Fruit fly (Drosophila melanogaster) whole organism: ENCODE measurements around the gene Cpr30F.

Source experiments
- CG8478 ChIP-seq: fragments of >200 bp; optimal IDR thresholded peaks from 2 replicates; lab custom pipeline; 2018; ENCODE audit warnings: inconsistent platforms
- Dll ChIP-seq: fragments of >200 bp; optimal IDR thresholded peaks from 2 replicates; lab custom pipeline; 2017
- EcR ChIP-seq, 2 experiments: fragments of >200 bp; optimal IDR thresholded peaks; 2 replicates each; lab custom pipeline; 2017; ENCODE audit warnings: missing biosample characterization in 2 of 2, missing genetic modification characterization in 2 of 2, missing genetic modification reagents in 2 of 2
- pan ChIP-seq: fragments of >200 bp; optimal IDR thresholded peaks from 2 replicates; lab custom pipeline; 2017
- psq ChIP-seq: fragments of >200 bp; optimal IDR thresholded peaks from 2 replicates; lab custom pipeline; 2017
- usp ChIP-seq: fragments of >200 bp; optimal IDR thresholded peaks from 2 replicates; lab custom pipeline; 2017; ENCODE audit warnings: missing biosample characterization, missing genetic modification characterization, mixed read lengths

The Cpr30F gene

dm6 chr2L:9921401-9921800, 11.6 kb downstream of the Cpr30F start, which contains the start of gene CG4592:
Gene CG4592 (plus strand): TSS chr2L:9921633.
- TF ChIP-seq EcR (GFP tag; optimal IDR thresholded peaks at IDR 0.05; lab: Kevin White, UChicago): no peak
- no peak for TF ChIP-seq Dll (lab: Kevin White, UChicago)
- TF ChIP-seq usp (GFP tag; lab: Kevin White, UChicago): no peak
- TF ChIP-seq psq (lab: Kevin White, UChicago): no peak
- no peak for TF ChIP-seq pan (lab: Kevin White, UChicago)
- no peak for TF ChIP-seq CG8478

DNA sequence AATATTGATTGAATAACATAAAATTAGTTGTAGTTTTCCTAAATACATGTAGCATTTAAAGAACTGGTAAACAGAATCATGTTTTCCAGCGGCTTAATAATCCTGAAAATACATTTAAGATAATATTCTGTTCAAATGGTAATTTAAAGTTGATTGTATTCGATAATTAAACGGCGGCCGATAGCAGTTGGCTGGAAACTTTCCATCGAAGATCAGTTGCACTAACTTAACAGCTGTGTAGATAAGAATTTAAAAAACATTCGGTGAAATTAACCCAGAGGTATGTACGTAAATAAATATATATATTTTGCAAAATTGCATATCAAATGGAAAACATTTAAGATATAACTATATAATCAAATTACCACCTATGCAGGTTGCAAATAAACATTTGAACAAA, 13.0 kb downstream of the Cpr30F start, which contains the start of gene CG4594:
TSS of gene CG4594 (plus strand) at position 212 of the 400 bp plus-strand sequence.
- no peak for TF ChIP-seq Dll (lab: Kevin White, UChicago)
- no peak for TF ChIP-seq EcR (GFP tag; optimal IDR thresholded peaks at IDR 0.05; lab: Kevin White, UChicago)
- TF ChIP-seq psq (lab: Kevin White, UChicago): no peak
- TF ChIP-seq CG8478: no peak
- no peak for TF ChIP-seq pan (lab: Kevin White, UChicago)
- TF ChIP-seq usp (GFP tag; lab: Kevin White, UChicago): no peak

DNA sequence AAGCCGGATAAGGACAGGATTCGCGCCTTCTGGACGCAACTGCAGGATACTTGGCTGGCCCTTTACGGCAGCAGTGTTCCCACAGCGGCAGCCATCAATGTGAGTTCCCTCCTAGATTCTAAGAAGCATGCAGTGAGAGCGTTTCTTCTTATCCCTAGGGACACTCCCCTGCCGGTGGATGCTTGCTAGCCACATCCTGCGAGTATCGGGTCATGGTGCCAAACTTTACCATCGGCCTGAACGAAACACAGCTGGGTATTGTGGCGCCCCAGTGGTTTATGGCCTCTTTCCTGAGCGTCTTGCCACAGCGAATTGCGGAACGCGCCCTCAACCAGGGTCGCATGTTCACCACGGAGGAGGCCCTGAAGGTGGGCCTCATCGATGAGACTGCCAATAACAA, 13.7 kb downstream of the Cpr30F start:
- TF ChIP-seq psq (lab: Kevin White, UChicago) (no peak), Dll (lab: Kevin White, UChicago) (no peak), usp (GFP tag; lab: Kevin White, UChicago) (no peak), CG8478 (no peak), pan (lab: Kevin White, UChicago) (no peak), EcR (GFP tag; optimal IDR thresholded peaks at IDR 0.05; lab: Kevin White, UChicago) (no peak)

DNA sequence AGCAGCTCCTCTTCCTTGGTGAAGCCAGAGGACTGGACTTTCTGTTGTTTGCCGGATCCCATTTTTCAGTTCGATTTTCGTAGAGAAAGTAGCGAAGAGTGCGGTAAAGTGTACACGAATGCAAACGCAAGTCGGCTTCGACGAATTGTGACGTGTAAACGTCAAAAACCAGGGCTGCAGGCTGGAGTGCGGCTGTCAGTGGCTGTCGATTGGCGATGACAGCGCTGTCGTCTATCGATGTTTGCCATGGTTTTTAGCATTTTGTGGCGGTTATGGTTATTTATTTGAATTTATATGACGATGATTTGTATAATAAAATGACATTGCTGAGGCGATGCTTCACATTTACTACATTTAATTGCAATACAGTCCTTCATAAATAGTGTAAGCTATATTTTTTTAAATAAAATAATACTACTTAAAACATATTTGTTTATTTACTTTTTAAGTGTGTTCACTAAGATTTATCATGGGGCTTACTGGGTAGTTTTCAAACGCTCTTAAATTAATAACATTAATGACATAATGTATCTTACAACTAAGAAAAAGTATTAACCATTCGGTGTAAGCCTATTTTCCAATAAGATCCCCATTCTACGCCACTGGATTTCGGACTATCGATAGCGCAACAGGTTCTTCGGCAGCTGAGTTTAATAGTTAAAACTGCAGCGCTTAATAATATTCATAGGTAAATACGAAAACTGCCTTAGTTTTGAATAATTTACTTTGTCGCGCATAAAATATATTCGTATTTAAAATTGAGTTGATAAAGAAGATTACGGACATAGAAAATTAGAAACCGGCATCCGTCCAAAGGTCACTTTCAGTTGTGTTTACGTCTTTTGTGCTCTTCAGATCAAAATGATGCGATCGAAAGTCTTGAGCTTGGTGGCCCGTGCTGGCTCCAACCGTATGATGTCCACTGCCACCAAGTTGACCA, 14.7 kb downstream of the Cpr30F start, which contains the start of the genes CG5885 and CG4598:
TSS of gene CG5885 (minus strand) at position 311 of the 940 bp plus-strand sequence.
TSS of gene CG4598 (plus strand) at position 599 of the 940 bp plus-strand sequence.
- no peak for TF ChIP-seq psq (lab: Kevin White, UChicago)
- no peak for TF ChIP-seq EcR (GFP tag; optimal IDR thresholded peaks at IDR 0.05; lab: Kevin White, UChicago)
- TF ChIP-seq CG8478: no peak
- TF ChIP-seq Dll (lab: Kevin White, UChicago): no peak
- no peak for TF ChIP-seq usp (GFP tag; lab: Kevin White, UChicago)

DNA sequence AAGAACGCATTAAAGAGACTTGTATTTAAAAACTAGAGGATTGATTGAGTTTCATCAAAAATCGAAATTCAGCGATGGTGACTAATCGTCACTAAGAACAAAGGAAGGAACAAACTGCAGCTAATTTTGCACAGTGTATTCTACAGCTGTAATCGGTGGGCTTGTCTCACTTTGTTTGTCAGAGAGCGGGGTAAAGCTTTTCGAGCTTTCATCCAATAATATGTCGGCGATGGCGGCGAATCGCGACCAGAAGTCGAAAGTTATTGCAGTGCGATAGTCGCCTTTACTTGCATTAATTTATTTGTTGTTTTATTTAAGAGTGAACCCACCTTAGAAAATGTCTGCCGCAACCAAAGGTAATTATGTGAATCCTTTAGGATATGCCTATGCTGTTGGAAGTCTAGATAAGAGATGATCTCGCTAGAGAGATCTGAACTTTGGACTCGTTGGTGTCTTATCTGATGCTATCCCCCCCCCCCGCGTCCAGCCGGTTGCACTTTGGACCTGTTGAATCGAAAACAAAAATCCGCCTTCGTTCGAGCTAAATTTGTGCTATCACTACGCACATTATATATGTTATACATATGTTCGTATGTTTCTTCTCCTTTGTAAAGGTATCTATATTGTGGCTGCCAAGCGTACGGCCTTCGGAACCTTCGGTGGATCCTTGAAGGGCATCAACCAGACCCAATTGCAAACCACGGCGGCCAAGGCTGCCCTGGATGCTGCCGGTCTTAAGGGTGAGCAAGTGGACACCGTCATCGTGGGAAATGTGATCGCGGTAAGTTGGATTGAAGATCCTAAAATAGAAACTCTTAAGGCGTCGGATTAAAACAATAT, 17.7 kb downstream of the Cpr30F start, which contains the start of gene yip2:
TSS of gene yip2 (plus strand) at position 243 of the 840 bp plus-strand sequence.
- TF ChIP-seq Dll (lab: Kevin White, UChicago) (no peak), psq (lab: Kevin White, UChicago) (no peak), usp (GFP tag; lab: Kevin White, UChicago) (no peak), CG8478 (no peak), pan (lab: Kevin White, UChicago) (no peak), EcR (GFP tag; optimal IDR thresholded peaks at IDR 0.05; lab: Kevin White, UChicago) (no peak)

dm6 chr2L:9912570-9913260, 20.2 kb downstream of the Cpr30F start, which contains the start of the genes Etl1 and Srp54:
Gene Etl1 (minus strand): TSS chr2L:9912608.
Gene Srp54 (plus strand): TSS chr2L:9912911.
- no peak for TF ChIP-seq CG8478

- no peak for TF ChIP-seq Dll (lab: Kevin White, UChicago)
- no peak for TF ChIP-seq usp (GFP tag; lab: Kevin White, UChicago)
- TF ChIP-seq CG8478: no peak
- no peak for TF ChIP-seq psq (lab: Kevin White, UChicago)
- no peak for TF ChIP-seq pan (lab: Kevin White, UChicago)
- no peak for TF ChIP-seq EcR (GFP tag; optimal IDR thresholded peaks at IDR 0.05; lab: Kevin White, UChicago)
Observed at dm6 chr2L:9911783-9912182, 21.2 kb downstream of the Cpr30F start.

DNA sequence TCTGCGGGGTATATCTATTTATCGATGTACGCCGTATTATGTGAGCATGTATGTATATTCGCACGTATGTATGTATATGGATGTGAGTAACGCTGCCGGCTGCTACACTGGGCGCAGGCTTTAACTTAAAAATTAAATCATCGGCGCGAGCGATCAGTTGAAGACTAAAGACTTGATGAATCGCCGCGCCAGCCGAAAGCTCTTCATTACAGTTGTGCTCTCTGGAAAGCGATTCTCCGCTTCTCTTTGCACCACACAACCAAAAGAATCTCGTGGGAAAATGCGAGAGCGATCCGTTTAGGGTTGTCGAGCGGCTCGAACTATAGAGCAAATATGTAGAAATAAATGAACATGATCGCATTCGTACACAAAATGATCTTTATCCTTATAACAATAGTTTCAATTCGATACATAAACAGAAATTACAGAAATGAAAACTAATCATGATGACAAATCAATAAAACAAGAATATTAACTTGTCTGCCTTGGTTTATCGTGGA, 24.4 kb downstream of the Cpr30F start, which contains the start of gene CG13124:
TSS of gene CG13124 (minus strand) at position 166 of the 500 bp plus-strand sequence.
- TF ChIP-seq EcR (GFP tag; optimal IDR thresholded peaks at IDR 0.05; lab: Kevin White, UChicago): no peak
- no peak for TF ChIP-seq usp (GFP tag; lab: Kevin White, UChicago)
- no peak for TF ChIP-seq Dll (lab: Kevin White, UChicago)
- no peak for TF ChIP-seq pan (lab: Kevin White, UChicago)
- no peak for TF ChIP-seq psq (lab: Kevin White, UChicago)
- TF ChIP-seq CG8478: no peak

- TF ChIP-seq Dll (lab: Kevin White, UChicago) (no peak), psq (lab: Kevin White, UChicago) (no peak), usp (GFP tag; lab: Kevin White, UChicago) (no peak), EcR (GFP tag; optimal IDR thresholded peaks at IDR 0.05; lab: Kevin White, UChicago) (no peak), CG8478 (no peak), pan (lab: Kevin White, UChicago) (no peak)
Observed at dm6 chr2L:9907320-9908256, 25.4 kb downstream of the Cpr30F start.
